Fruit fly (Drosophila melanogaster): ENCODE results near the gene CG7730.
A peak's percentile ranks its signal among the peaks of the same experiment; 100 is the strongest.

- TF ChIP-seq CG8301 (tag; optimal IDR thresholded peaks at IDR 0.05), result no peak
- TF ChIP-seq Ets98B (GFP tag; IDR thresholded peaks at IDR 0.05), result no peak
- TF ChIP-seq rn (GFP tag; IDR thresholded peaks at IDR 0.05), result no peak
- TF ChIP-seq CG34367 (tag; optimal IDR thresholded peaks at IDR 0.05), result no peak
- TF ChIP-seq Snoo (tag; optimal IDR thresholded peaks at IDR 0.05), result no peak
- TF ChIP-seq D1 (tag; optimal IDR thresholded peaks at IDR 0.05), result no peak
- TF ChIP-seq fd96Ca (GFP tag; IDR thresholded peaks at IDR 0.05), result 0 out of 3 replicates have a peak, but pooled peaks have one; percentile 64
- no peak for TF ChIP-seq CG14655 (GFP tag; optimal IDR thresholded peaks at IDR 0.05)
Observed at dm6 chr3L:17004765-17005414, 22.4 kb upstream of the CG7730 start.
